Fruit fly (Drosophila melanogaster) whole organism, embryonic: ENCODE measurements around the gene temp.

ENCODE experiments used
- CG1602 ChIP-seq: fragments of 200-800 bp; sonication (Bioruptor generic); optimal IDR thresholded peaks from 3 replicates; lab custom pipeline; 2016; ENCODE audit warnings: missing biosample characterization, missing genetic modification characterization
- CG2129 ChIP-seq: fragments of 200-800 bp; sonication (Bioruptor generic); IDR thresholded peaks from 2 replicates; pipeline ENCODE4 v1.3.6; 2022; ENCODE audit warnings: missing biosample characterization, missing genetic modification characterization; ENCODE audit not compliant: partially characterized antibody
- CG2875 ChIP-seq: fragments of 200-800 bp; sonication (Bioruptor generic); optimal IDR thresholded peaks from 2 replicates; lab custom pipeline; 2017; ENCODE audit warnings: missing biosample characterization, mild to moderate bottlenecking, missing genetic modification characterization, missing genetic modification reagents
- D ChIP-seq, 2 experiments: fragments of 200-800 bp in 1 of 2; fragments of >200 bp in 1 of 2; sonication (Bioruptor generic) in 1 of 2; optimal IDR thresholded peaks; 2 replicates in 1 of 2; 3 replicates in 1 of 2; lab custom pipeline; 2017; ENCODE audit warnings: mild to moderate bottlenecking in 1 of 2, missing biosample characterization in 1 of 2, missing genetic modification characterization in 1 of 2, missing genetic modification reagents in 1 of 2
- h ChIP-seq: fragments of >200 bp; optimal IDR thresholded peaks from 2 replicates; lab custom pipeline; 2017
- tgo ChIP-seq: fragments of 200-800 bp; sonication (Bioruptor generic); IDR thresholded peaks from 3 replicates; pipeline ENCODE4 v1.3.6; 2022; ENCODE audit warnings: missing biosample characterization, missing genetic modification characterization
- usp ChIP-seq: fragments of >200 bp; optimal IDR thresholded peaks from 2 replicates; lab custom pipeline; 2017; ENCODE audit warnings: missing biosample characterization, missing genetic modification characterization

DNA sequence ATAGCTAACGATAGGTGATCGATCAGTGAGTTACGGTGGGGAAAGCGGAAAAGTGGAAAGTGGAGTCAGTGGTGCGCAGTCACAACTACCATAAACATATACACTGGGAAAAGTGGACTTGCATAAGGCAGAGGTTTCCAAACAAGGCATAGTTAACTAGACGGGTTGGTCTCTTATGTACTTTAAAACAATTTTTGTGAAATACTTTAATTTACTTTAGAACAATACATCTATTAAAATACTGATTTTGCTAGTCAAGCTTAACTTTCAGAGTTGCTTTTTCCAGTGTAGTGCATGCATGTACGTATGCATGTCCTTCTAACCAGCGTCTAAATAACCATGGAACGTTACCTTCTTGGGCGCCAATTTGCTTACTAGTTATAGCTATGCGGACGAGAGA is 42.4 kb downstream of the temp start:
- no peak for TF ChIP-seq D (optimal IDR thresholded peaks at IDR 0.05; lab: Kevin White, UChicago)
- no peak for TF ChIP-seq D (GFP tag; optimal IDR thresholded peaks at IDR 0.05; lab: Kevin White, UChicago)
- TF ChIP-seq usp (GFP tag; lab: Kevin White, UChicago): no peak
- no peak for TF ChIP-seq CG2129
- no peak for TF ChIP-seq CG2875 (GFP tag; lab: Kevin White, UChicago)
- TF ChIP-seq h (lab: Kevin White, UChicago): no peak
- TF ChIP-seq CG1602 (GFP tag; lab: Kevin White, UChicago): no peak
- TF ChIP-seq tgo (GFP tag; lab: Robert Waterston, UW): no peak
